Fruit fly (Drosophila melanogaster) whole organism, embryonic: Measurements from ENCODE around the gene CG11672.

ENCODE experiments used
- Atf-2 ChIP-seq: fragments of 200-800 bp; sonication (Bioruptor generic); optimal IDR thresholded peaks from 2 replicates; lab custom pipeline; 2016; ENCODE audit warnings: missing biosample characterization, missing genetic modification characterization
- C15 ChIP-seq: fragments of 200-800 bp; sonication (Bioruptor generic); IDR thresholded peaks from 3 replicates; pipeline ENCODE4 v1.3.6; 2022; ENCODE audit warnings: missing biosample characterization, missing genetic modification characterization
- CG10209 ChIP-seq: fragments of 200-800 bp; sonication (Bioruptor generic); optimal IDR thresholded peaks from 3 replicates; lab custom pipeline; 2017; ENCODE audit warnings: missing biosample characterization, mild to moderate bottlenecking, missing genetic modification characterization, missing genetic modification reagents
- CG11560 ChIP-seq: fragments of 200-800 bp; sonication (Bioruptor generic); IDR thresholded peaks from 3 replicates; pipeline ENCODE4 v1.3.6; 2022; ENCODE audit warnings: missing biosample characterization, missing genetic modification characterization
- CG11723 ChIP-seq: fragments of 200-800 bp; sonication (Bioruptor generic); optimal IDR thresholded peaks from 2 replicates; lab custom pipeline; 2017; ENCODE audit warnings: missing biosample characterization, mild to moderate bottlenecking, missing genetic modification characterization
- CG12299 ChIP-seq: fragments of 200-800 bp; sonication (Bioruptor generic); optimal IDR thresholded peaks from 2 replicates; lab custom pipeline; 2018; ENCODE audit warnings: missing biosample characterization, mild to moderate bottlenecking, missing genetic modification characterization
- CG12744 ChIP-seq: fragments of 200-800 bp; sonication (Bioruptor generic); optimal IDR thresholded peaks from 2 replicates; lab custom pipeline; 2016; ENCODE audit warnings: missing biosample characterization, missing genetic modification characterization
- CG13424 ChIP-seq: fragments of 200-800 bp; sonication (Bioruptor generic); optimal IDR thresholded peaks from 2 replicates; lab custom pipeline; 2019; ENCODE audit warnings: missing biosample characterization, mild to moderate bottlenecking, missing genetic modification characterization, moderate library complexity
- CG13624 ChIP-seq: fragments of 200-800 bp; sonication (Bioruptor generic); optimal IDR thresholded peaks from 2 replicates; lab custom pipeline; 2016; ENCODE audit warnings: missing biosample characterization, missing genetic modification characterization
- CG2875 ChIP-seq: fragments of 200-800 bp; sonication (Bioruptor generic); optimal IDR thresholded peaks from 2 replicates; lab custom pipeline; 2017; ENCODE audit warnings: missing biosample characterization, mild to moderate bottlenecking, missing genetic modification characterization, missing genetic modification reagents
- CG32532 ChIP-seq: fragments of 200-800 bp; sonication (Bioruptor generic); IDR thresholded peaks from 2 replicates; pipeline ENCODE4 v1.3.6; 2022; ENCODE audit warnings: missing biosample characterization, missing genetic modification characterization
- CG3407 ChIP-seq: fragments of 200-800 bp; sonication (Bioruptor generic); optimal IDR thresholded peaks from 2 replicates; lab custom pipeline; 2018; ENCODE audit warnings: missing biosample characterization, mild to moderate bottlenecking, missing genetic modification characterization
- CG42726 ChIP-seq: fragments of 200-800 bp; sonication (Bioruptor generic); IDR thresholded peaks from 2 replicates; pipeline ENCODE4 v1.3.6; 2022; ENCODE audit warnings: missing biosample characterization, missing genetic modification characterization; ENCODE audit not compliant: partially characterized antibody
- CG4328 ChIP-seq: fragments of 200-800 bp; sonication (Bioruptor generic); optimal IDR thresholded peaks from 3 replicates; lab custom pipeline; 2017; ENCODE audit warnings: missing biosample characterization, missing genetic modification reagents, missing genetic modification characterization
- CG4404 ChIP-seq: fragments of 200-800 bp; sonication (Bioruptor generic); IDR thresholded peaks from 2 replicates; pipeline ENCODE4 v1.3.6; 2022; ENCODE audit warnings: missing biosample characterization, missing genetic modification characterization
- CG6272 ChIP-seq: fragments of 200-800 bp; sonication (Bioruptor generic); IDR thresholded peaks from 2 replicates; pipeline ENCODE4 v1.3.6; 2022; ENCODE audit warnings: missing biosample characterization, missing genetic modification characterization
- CG9437 ChIP-seq: fragments of 200-800 bp; sonication (Bioruptor generic); optimal IDR thresholded peaks from 2 replicates; lab custom pipeline; 2018; ENCODE audit warnings: missing biosample characterization, mild to moderate bottlenecking, missing genetic modification characterization
- CG9727 ChIP-seq: fragments of 200-800 bp; sonication (Bioruptor generic); optimal IDR thresholded peaks from 3 replicates; lab custom pipeline; 2017; ENCODE audit warnings: missing biosample characterization, mild to moderate bottlenecking, missing genetic modification characterization
- Dip2 ChIP-seq: fragments of 200-800 bp; sonication (Bioruptor generic); IDR thresholded peaks from 2 replicates; pipeline ENCODE4 v1.3.6; 2022; ENCODE audit warnings: missing biosample characterization, missing genetic modification characterization
- Doc3 ChIP-seq: fragments of 200-800 bp; sonication (Bioruptor generic); IDR thresholded peaks from 3 replicates; pipeline ENCODE4 v1.3.6; 2022; ENCODE audit warnings: missing biosample characterization, missing genetic modification characterization; ENCODE audit not compliant: partially characterized antibody
- HLH3B ChIP-seq: fragments of 200-800 bp; sonication (Bioruptor generic); IDR thresholded peaks from 2 replicates; pipeline ENCODE4 v1.3.6; 2022; ENCODE audit warnings: missing biosample characterization, missing genetic modification characterization
- HmgZ ChIP-seq: fragments of 200-800 bp; sonication (Bioruptor generic); optimal IDR thresholded peaks from 2 replicates; lab custom pipeline; 2018; ENCODE audit warnings: missing biosample characterization, mild to moderate bottlenecking, missing genetic modification characterization
- NFAT ChIP-seq: fragments of 200-800 bp; sonication (Bioruptor generic); IDR thresholded peaks from 2 replicates; pipeline ENCODE4 v1.3.6; 2022; ENCODE audit warnings: missing biosample characterization, missing genetic modification characterization
- Poxn ChIP-seq: fragments of 200-800 bp; sonication (Bioruptor generic); IDR thresholded peaks from 2 replicates; pipeline ENCODE4 v1.3.6; 2022; ENCODE audit warnings: missing biosample characterization, missing genetic modification characterization
- Sox102F ChIP-seq: fragments of 200-800 bp; sonication (Bioruptor generic); optimal IDR thresholded peaks from 2 replicates; lab custom pipeline; 2018; ENCODE audit warnings: missing biosample characterization, mild to moderate bottlenecking, missing genetic modification characterization, moderate library complexity
- YL-1 ChIP-seq: fragments of 200-800 bp; sonication (Bioruptor generic); optimal IDR thresholded peaks from 3 replicates; lab custom pipeline; 2017; ENCODE audit warnings: missing biosample characterization, mild to moderate bottlenecking, missing genetic modification characterization
- ac ChIP-seq: fragments of 200-800 bp; sonication (Bioruptor generic); optimal IDR thresholded peaks from 3 replicates; lab custom pipeline; 2017; ENCODE audit warnings: missing biosample characterization, mild to moderate bottlenecking, missing genetic modification characterization
- ash1 ChIP-seq: fragments of 200-800 bp; sonication (Bioruptor generic); optimal IDR thresholded peaks from 2 replicates; lab custom pipeline; 2018; ENCODE audit warnings: missing biosample characterization, mild to moderate bottlenecking, missing genetic modification characterization
- btn ChIP-seq: fragments of 200-800 bp; sonication (Bioruptor generic); optimal IDR thresholded peaks from 2 replicates; lab custom pipeline; 2016; ENCODE audit warnings: missing biosample characterization, missing genetic modification characterization
- dimm ChIP-seq: fragments of 200-800 bp; sonication (Bioruptor generic); IDR thresholded peaks from 2 replicates; pipeline ENCODE4 v1.3.6; 2022; ENCODE audit warnings: missing biosample characterization, missing genetic modification characterization
- dysf ChIP-seq: fragments of 200-800 bp; sonication (Bioruptor generic); IDR thresholded peaks from 3 replicates; pipeline ENCODE4 v1.3.6; 2022; ENCODE audit warnings: missing biosample characterization, missing genetic modification characterization
- fd96Cb ChIP-seq: fragments of 200-800 bp; sonication (Bioruptor generic); optimal IDR thresholded peaks from 2 replicates; lab custom pipeline; 2018; ENCODE audit warnings: missing biosample characterization, mild to moderate bottlenecking, missing genetic modification characterization, moderate library complexity
- fru ChIP-seq: fragments of >200 bp; optimal IDR thresholded peaks from 2 replicates; lab custom pipeline; 2017
- gem ChIP-seq: fragments of 200-800 bp; sonication (Bioruptor generic); optimal IDR thresholded peaks from 2 replicates; lab custom pipeline; 2019; ENCODE audit warnings: missing biosample characterization, mild to moderate bottlenecking, missing genetic modification characterization, moderate library complexity
- ind ChIP-seq: fragments of 200-800 bp; sonication (Bioruptor generic); optimal IDR thresholded peaks from 3 replicates; lab custom pipeline; 2016; ENCODE audit warnings: missing biosample characterization, missing genetic modification characterization
- jing ChIP-seq: fragments of 200-800 bp; sonication (Bioruptor generic); optimal IDR thresholded peaks from 2 replicates; lab custom pipeline; 2018; ENCODE audit warnings: missing biosample characterization, mild to moderate bottlenecking, missing genetic modification characterization
- klu ChIP-seq: fragments of 200-800 bp; sonication (Bioruptor generic); IDR thresholded peaks from 2 replicates; pipeline ENCODE4 v1.3.6; 2022; ENCODE audit warnings: missing biosample characterization, missing genetic modification characterization
- lab ChIP-seq: fragments of 200-800 bp; sonication (Bioruptor generic); optimal IDR thresholded peaks from 3 replicates; lab custom pipeline; 2017; ENCODE audit warnings: missing biosample characterization, missing genetic modification characterization, mild to moderate bottlenecking, moderate library complexity, missing genetic modification reagents
- lilli ChIP-seq: fragments of 200-800 bp; sonication (Bioruptor generic); optimal IDR thresholded peaks from 3 replicates; lab custom pipeline; 2016; ENCODE audit warnings: missing biosample characterization, missing genetic modification characterization
- nmo ChIP-seq: fragments of 200-800 bp; sonication (Bioruptor generic); optimal IDR thresholded peaks from 2 replicates; lab custom pipeline; 2018; ENCODE audit warnings: missing biosample characterization, mild to moderate bottlenecking, missing genetic modification characterization, moderate library complexity
- oc ChIP-seq: fragments of 200-800 bp; sonication (Bioruptor generic); optimal IDR thresholded peaks from 2 replicates; lab custom pipeline; 2018; ENCODE audit warnings: missing biosample characterization, mild to moderate bottlenecking, missing genetic modification characterization, moderate library complexity
- otp ChIP-seq: fragments of 200-800 bp; sonication (Bioruptor generic); IDR thresholded peaks from 3 replicates; pipeline ENCODE4, ENCODE4 v1.3.6; 2022; ENCODE audit warnings: missing biosample characterization, missing genetic modification characterization
- phol ChIP-seq: fragments of 200-800 bp; sonication (Bioruptor generic); optimal IDR thresholded peaks from 3 replicates; lab custom pipeline; 2018; ENCODE audit warnings: missing biosample characterization, mild to moderate bottlenecking, missing genetic modification characterization, moderate library complexity
- run ChIP-seq: fragments of 200-800 bp; sonication (Bioruptor generic); optimal IDR thresholded peaks from 3 replicates; lab custom pipeline; 2018; ENCODE audit warnings: missing biosample characterization, mild to moderate bottlenecking, missing genetic modification characterization
- sc ChIP-seq, 3 experiments: fragments of >200 bp in 2 of 3; fragments of 200-800 bp in 1 of 3; sonication (Bioruptor generic) in 1 of 3; optimal IDR thresholded peaks; 2 replicates in 2 of 3; 3 replicates in 1 of 3; lab custom pipeline; 2017; ENCODE audit warnings: mild to moderate bottlenecking in 1 of 3, missing biosample characterization in 1 of 3, missing genetic modification characterization in 1 of 3, missing genetic modification reagents in 1 of 3
- schlank ChIP-seq: fragments of 200-800 bp; sonication (Bioruptor generic); optimal IDR thresholded peaks from 2 replicates; lab custom pipeline; 2018; ENCODE audit warnings: missing biosample characterization, mild to moderate bottlenecking, missing genetic modification characterization
- sd ChIP-seq: fragments of 200-800 bp; sonication (Bioruptor generic); optimal IDR thresholded peaks from 3 replicates; lab custom pipeline; 2018; ENCODE audit warnings: missing biosample characterization, mild to moderate bottlenecking, missing genetic modification characterization, moderate library complexity
- sens-2 ChIP-seq: fragments of 200-800 bp; sonication (Bioruptor generic); IDR thresholded peaks from 2 replicates; pipeline ENCODE4 v1.3.6; 2022; ENCODE audit warnings: missing biosample characterization, missing genetic modification characterization
- stc ChIP-seq: fragments of 200-800 bp; sonication (Bioruptor generic); IDR thresholded peaks from 2 replicates; pipeline ENCODE4 v1.3.6; 2022; ENCODE audit warnings: missing biosample characterization, missing genetic modification characterization
- trh ChIP-seq: fragments of 200-800 bp; sonication (Bioruptor generic); optimal IDR thresholded peaks from 2 replicates; lab custom pipeline; 2016; ENCODE audit warnings: missing biosample characterization, missing genetic modification characterization
- unc-4 ChIP-seq: fragments of 200-800 bp; sonication (Bioruptor generic); IDR thresholded peaks from 2 replicates; pipeline ENCODE4 v1.3.6; 2022; ENCODE audit warnings: missing biosample characterization, missing genetic modification characterization; ENCODE audit not compliant: partially characterized antibody

Gene CG11672

dm6 chr3R:8256040-8256439 is 34.3 kb downstream of the CG11672 start (continued):
- TF ChIP-seq CG10209 (peak; percentile 32), CG12744 (GFP tag; lab: Kevin White, UChicago) (no peak), CG11723 (no peak), unc-4 (GFP tag; lab: Robert Waterston, UW) (no peak), Poxn (GFP tag; lab: Robert Waterston, UW) (no peak), CG4404 (GFP tag; lab: Robert Waterston, UW) (0 out of 2 replicates have a peak, but pooled peaks have one; percentile 17), Doc3 (GFP tag; lab: Robert Waterston, UW) (no peak), ind (GFP tag; lab: Kevin White, UChicago) (peak; percentile 36), btn (GFP tag; lab: Kevin White, UChicago) (no peak), phol (peak; percentile 33), oc (tag; lab: Kevin White, UChicago) (no peak), jing (GFP tag; lab: Kevin White, UChicago) (no peak), C15 (GFP tag; lab: Robert Waterston, UW) (no peak), trh (GFP tag; lab: Kevin White, UChicago) (no peak), CG11560 (tag; lab: Robert Waterston, UW) (0 out of 3 replicates have a peak, but pooled peaks have one; percentile 32), sens-2 (GFP tag; lab: Robert Waterston, UW) (no peak), klu (GFP tag; lab: Robert Waterston, UW) (no peak), CG42726 (GFP tag; lab: Robert Waterston, UW) (no peak), HLH3B (0 out of 2 replicates have a peak, but pooled peaks have one; percentile 25), sd (tag; lab: Kevin White, UChicago) (no peak), Sox102F (GFP tag; lab: Kevin White, UChicago) (peak; percentile 34), sc (optimal IDR thresholded peaks at IDR 0.05; lab: Kevin White, UChicago) (no peak), sc (GFP tag; optimal IDR thresholded peaks at IDR 0.05; lab: Kevin White, UChicago) (no peak), YL-1 (GFP tag; lab: Kevin White, UChicago) (no peak), fd96Cb (tag; lab: Kevin White, UChicago) (peak; percentile 27), lab (GFP tag; lab: Kevin White, UChicago) (peak; percentile 54), CG4328 (GFP tag; lab: Kevin White, UChicago) (no peak), lilli (peak; percentile 25), HmgZ (peak; percentile 2), CG9727 (GFP tag; lab: Kevin White, UChicago) (peak; percentile 23), Dip2 (no peak), Atf-2 (GFP tag; lab: Kevin White, UChicago) (no peak), CG12299 (no peak), stc (no peak), CG13424 (tag; lab: Kevin White, UChicago) (peak; percentile 26), ac (no peak), CG6272 (GFP tag; lab: Robert Waterston, UW) (no peak), NFAT (GFP tag; lab: Robert Waterston, UW) (no peak), gem (peak; percentile 65), CG9437 (GFP tag; lab: Kevin White, UChicago) (no peak), otp (GFP tag; lab: Robert Waterston, UW) (no peak), dimm (GFP tag; lab: Robert Waterston, UW) (no peak), schlank (tag; lab: Kevin White, UChicago) (no peak), dysf (GFP tag; lab: Robert Waterston, UW) (peak; percentile 53; the same call in 2 of the 3 replicates), ash1 (GFP tag; lab: Kevin White, UChicago) (no peak), fru (lab: Kevin White, UChicago) (no peak), CG3407 (GFP tag; lab: Kevin White, UChicago) (no peak), nmo (GFP tag; lab: Kevin White, UChicago) (peak; percentile 40), run (tag; lab: Kevin White, UChicago) (no peak), CG13624 (GFP tag; lab: Kevin White, UChicago) (peak; percentile 27), CG2875 (GFP tag; lab: Kevin White, UChicago) (no peak), CG32532 (GFP tag; lab: Robert Waterston, UW) (peak; percentile 23; the same call in 1 of the 2 replicates)
